Fruit fly (Drosophila melanogaster): Measurements from ENCODE around the gene CG10920.

Gene CG10920

DNA sequence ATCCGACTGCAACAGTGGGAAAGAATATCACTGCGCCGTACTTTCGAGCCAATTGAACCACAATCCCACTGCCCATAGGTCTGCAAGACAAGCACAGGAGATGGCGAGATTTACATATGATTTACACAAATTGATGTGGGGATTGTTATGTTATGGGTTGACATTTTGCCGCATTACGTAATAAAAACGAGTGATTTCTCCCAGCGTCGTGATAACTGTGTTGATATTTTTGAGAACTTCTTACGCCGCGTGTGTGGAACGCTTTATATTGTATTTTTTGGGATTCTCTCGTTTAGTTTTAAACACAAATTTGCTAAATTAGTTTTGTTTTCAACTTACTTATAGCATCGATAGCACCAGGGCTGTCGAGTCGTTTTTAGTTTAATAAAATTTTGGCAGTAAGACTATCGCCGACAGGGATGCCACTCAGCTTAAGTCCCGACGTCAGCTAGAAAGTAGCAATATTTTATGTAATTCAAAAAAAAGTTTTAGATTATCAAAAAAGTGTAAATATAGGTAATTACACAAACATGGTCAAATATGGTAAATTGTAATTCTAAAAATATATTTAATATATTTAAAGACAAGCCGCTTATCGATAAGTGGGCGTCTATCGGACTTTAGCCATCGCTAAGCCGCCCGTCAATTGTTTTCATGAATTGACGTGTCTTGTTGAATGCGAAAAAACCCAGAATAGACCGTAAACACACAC lies 39.5 kb upstream of the CG10920 start, which contains the start of the genes CG45089, ND-MNLL and p115 (continued):
- no peak for TF ChIP-seq CG9876 (GFP tag; optimal IDR thresholded peaks at IDR 0.05)
- TF ChIP-seq CG7372 (GFP tag; IDR thresholded peaks at IDR 0.05): peak; percentile 60
- TF ChIP-seq cato (GFP tag; optimal IDR thresholded peaks at IDR 0.05; ENCODE audit: borderline replicate concordance): peak; percentile 26
- TF ChIP-seq Hsf (GFP tag; optimal IDR thresholded peaks at IDR 0.05): peak; percentile 48
- peak; percentile 68 for TF ChIP-seq CG8924 (tag; optimal IDR thresholded peaks at IDR 0.05)
- TF ChIP-seq CG10147 (GFP tag; optimal IDR thresholded peaks at IDR 0.05): peak; percentile 56
- TF ChIP-seq MBD-R2 (GFP tag; IDR thresholded peaks at IDR 0.05): peak; percentile 78
- TF ChIP-seq Fer2 (tag; optimal IDR thresholded peaks at IDR 0.05): peak; percentile 40
- no peak for TF ChIP-seq CG1233 (GFP tag; optimal IDR thresholded peaks at IDR 0.05)
- no peak for TF ChIP-seq ftz-f1 (GFP tag; optimal IDR thresholded peaks at IDR 0.05)
- no peak for TF ChIP-seq CG34224 (GFP tag; IDR thresholded peaks at IDR 0.05; ENCODE audit: partially characterized antibody)
- TF ChIP-seq HmgD (GFP tag; optimal IDR thresholded peaks at IDR 0.05): no peak

DNA sequence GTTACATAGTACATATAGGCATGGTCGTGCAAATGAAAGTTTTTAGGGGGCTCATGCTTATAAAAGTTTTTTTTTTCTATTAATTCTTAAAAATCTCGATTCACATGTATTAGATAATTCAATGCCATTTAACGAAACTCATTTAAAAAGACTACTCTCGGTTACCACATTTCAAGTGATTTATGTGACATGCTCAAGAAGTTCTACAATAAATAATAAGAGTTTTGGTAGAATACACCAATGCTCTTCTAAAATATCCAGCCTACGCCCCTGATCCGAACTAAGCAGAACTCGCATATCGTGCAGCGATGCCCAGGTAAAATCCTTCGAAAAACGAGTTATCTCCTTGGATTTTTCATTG lies 38.5 kb upstream of the CG10920 start:
- TF ChIP-seq CG33213 (GFP tag; optimal IDR thresholded peaks at IDR 0.05): no peak
- no peak for TF ChIP-seq CG9817 (tag; optimal IDR thresholded peaks at IDR 0.05)
- TF ChIP-seq CkIIα-i1 (GFP tag; IDR thresholded peaks at IDR 0.05): no peak
- TF ChIP-seq vvl (GFP tag; IDR thresholded peaks at IDR 0.05): no peak
- no peak for TF ChIP-seq CrebB (tag; optimal IDR thresholded peaks at IDR 0.05)
- TF ChIP-seq HmgZ (tag; optimal IDR thresholded peaks at IDR 0.05): no peak
- TF ChIP-seq D19A (tag; optimal IDR thresholded peaks at IDR 0.05): peak; percentile 56
- TF ChIP-seq Mrtf (GFP tag; IDR thresholded peaks at IDR 0.05): no peak
- no peak for TF ChIP-seq Max (GFP tag; optimal IDR thresholded peaks at IDR 0.05)
- TF ChIP-seq CG12942 (GFP tag; optimal IDR thresholded peaks at IDR 0.05): no peak
- no peak for TF ChIP-seq ftz-f1 (GFP tag; optimal IDR thresholded peaks at IDR 0.05)
- TF ChIP-seq sima (GFP tag; optimal IDR thresholded peaks at IDR 0.05): no peak
- TF ChIP-seq tna (GFP tag; IDR thresholded peaks at IDR 0.05; ENCODE audit: partially characterized antibody): no peak
- TF ChIP-seq Hmr (GFP tag; optimal IDR thresholded peaks at IDR 0.05): no peak
- TF ChIP-seq CG12391 (tag; optimal IDR thresholded peaks at IDR 0.05): peak; percentile 30
- TF ChIP-seq prd (optimal IDR thresholded peaks at IDR 0.05): no peak
- peak; percentile 64; the same call in 2 of the 3 replicates for TF ChIP-seq prd (GFP tag; IDR thresholded peaks at IDR 0.05)
- TF ChIP-seq lov (optimal IDR thresholded peaks at IDR 0.05): no peak
- no peak for TF ChIP-seq lov (GFP tag; IDR thresholded peaks at IDR 0.05)
- TF ChIP-seq hkb (optimal IDR thresholded peaks at IDR 0.05): no peak
- no peak for TF ChIP-seq hkb (GFP tag; IDR thresholded peaks at IDR 0.05)
- TF ChIP-seq Blimp-1 (GFP tag; optimal IDR thresholded peaks at IDR 0.05): no peak
- TF ChIP-seq CG2712 (tag; optimal IDR thresholded peaks at IDR 0.05): peak; percentile 4
- no peak for TF ChIP-seq CG3726 (GFP tag; IDR thresholded peaks at IDR 0.05)
- TF ChIP-seq ro (GFP tag; IDR thresholded peaks at IDR 0.05): no peak
- TF ChIP-seq CG17829 (tag; optimal IDR thresholded peaks at IDR 0.05): peak; percentile 4
- no peak for TF ChIP-seq rib (GFP tag; IDR thresholded peaks at IDR 0.05)
- TF ChIP-seq zen2 (GFP tag; IDR thresholded peaks at IDR 0.05; ENCODE audit: partially characterized antibody): no peak
- TF ChIP-seq zfh1 (GFP tag; IDR thresholded peaks at IDR 0.05): no peak
- TF ChIP-seq Ravus (GFP tag; IDR thresholded peaks at IDR 0.05): no peak
- TF ChIP-seq CG34422 (GFP tag; IDR thresholded peaks at IDR 0.05): no peak
- TF ChIP-seq CG14667 (GFP tag; IDR thresholded peaks at IDR 0.05): no peak
- peak; percentile 48 for TF ChIP-seq CG10979 (tag; optimal IDR thresholded peaks at IDR 0.05)
- TF ChIP-seq ap (GFP tag; IDR thresholded peaks at IDR 0.05): no peak
- peak; percentile 21 for TF ChIP-seq CG11504 (tag; optimal IDR thresholded peaks at IDR 0.05)
- TF ChIP-seq z (GFP tag; IDR thresholded peaks at IDR 0.05): no peak
- no peak for TF ChIP-seq ranshi (GFP tag; IDR thresholded peaks at IDR 0.05)
- no peak for TF ChIP-seq CG8089 (GFP tag; optimal IDR thresholded peaks at IDR 0.05)
- TF ChIP-seq Xrp1 (GFP tag; IDR thresholded peaks at IDR 0.05): peak; percentile 42; the same call in 1 of the 2 replicates
- TF ChIP-seq CG32532 (GFP tag; IDR thresholded peaks at IDR 0.05): no peak
